Worm (Caenorhabditis elegans): ENCODE measurements around the gene acr-7.

The acr-7 gene

DNA sequence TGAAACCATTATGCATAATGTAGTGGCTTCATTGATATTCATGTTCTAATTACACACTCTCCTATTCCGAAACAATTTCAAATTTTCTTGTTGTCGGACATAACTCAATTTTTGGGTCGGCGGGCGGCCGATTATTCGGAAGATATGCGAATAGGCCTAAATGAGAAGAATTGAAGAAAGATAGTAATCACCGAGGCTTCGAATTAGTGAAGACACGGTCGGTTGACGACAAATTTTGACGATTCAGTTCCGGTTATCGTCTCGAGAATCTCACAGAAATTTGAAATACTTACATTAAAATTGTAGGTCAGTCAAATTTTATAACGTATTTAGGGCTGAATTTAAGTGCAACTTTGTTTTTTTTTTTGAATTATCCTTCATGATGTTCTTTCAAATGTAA, 46.4 kb downstream of the acr-7 start:
- no peak for TF ChIP-seq hmg-20 (GFP tag; IDR thresholded peaks at IDR 0.05)
- TF ChIP-seq pbrm-1 (GFP tag; IDR thresholded peaks at IDR 0.05): no peak

DNA sequence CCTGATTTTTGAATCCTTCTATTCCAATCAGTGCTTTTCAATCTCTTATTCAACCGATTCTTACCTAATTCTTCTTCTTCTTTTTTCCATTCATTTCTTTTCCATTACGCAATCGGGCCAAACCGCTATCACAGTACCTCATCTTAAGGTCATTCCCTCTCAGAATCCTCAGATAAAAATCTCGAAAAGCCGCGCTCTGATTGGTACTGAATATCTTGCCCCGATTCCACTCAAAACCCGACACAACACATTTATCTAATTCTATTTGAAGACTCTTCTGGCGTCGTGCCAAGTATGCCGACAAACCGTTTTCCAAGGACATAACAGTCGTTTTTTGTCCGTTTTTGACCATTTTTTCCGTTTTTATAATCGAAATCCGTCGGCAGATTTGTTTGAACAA, 47.7 kb downstream of the acr-7 start:
- no peak for TF ChIP-seq egl-44 (GFP tag; IDR thresholded peaks at IDR 0.05)

- TF ChIP-seq nhr-80 (tag; optimal IDR thresholded peaks at IDR 0.05): peak; percentile 57
- no peak for TF ChIP-seq sptf-2 (GFP tag; optimal IDR thresholded peaks at IDR 0.05)
Observed at ce11 chrII:7801255-7801654, 48.3 kb downstream of the acr-7 start.

Data from whole organism, young adult.